Fruit fly (Drosophila melanogaster) whole organism, pupa: ENCODE data around the gene CG43367.

Source experiments
- CG10348 ChIP-seq: fragments of 200-800 bp; sonication (Bioruptor generic); IDR thresholded peaks from 2 replicates; pipeline ENCODE4 v1.3.6; 2022; ENCODE audit warnings: missing biosample characterization, missing genetic modification characterization
- CG12605 ChIP-seq: fragments of 200-800 bp; sonication (Bioruptor generic); IDR thresholded peaks from 2 replicates; pipeline ENCODE4 v1.3.6; 2022; ENCODE audit warnings: missing biosample characterization, missing genetic modification characterization
- CG13204 ChIP-seq: fragments of 200-800 bp; sonication (Bioruptor generic); optimal IDR thresholded peaks from 2 replicates; lab custom pipeline; 2018; ENCODE audit warnings: missing biosample characterization, mild to moderate bottlenecking, missing genetic modification characterization, moderate library complexity
- CG14655 ChIP-seq: fragments of 200-800 bp; sonication (Bioruptor generic); optimal IDR thresholded peaks from 3 replicates; lab custom pipeline; 2017; ENCODE audit warnings: mild to moderate bottlenecking, missing biosample characterization, missing genetic modification reagents, missing genetic modification characterization
- CG15710 ChIP-seq: fragments of 200-800 bp; sonication (Bioruptor generic); optimal IDR thresholded peaks from 2 replicates; lab custom pipeline; 2018; ENCODE audit warnings: missing biosample characterization, mild to moderate bottlenecking, missing genetic modification characterization, moderate library complexity
- CG17806 ChIP-seq: fragments of 200-800 bp; sonication (Bioruptor generic); optimal IDR thresholded peaks from 2 replicates; lab custom pipeline; 2018; ENCODE audit warnings: missing biosample characterization, mild to moderate bottlenecking, missing genetic modification characterization, moderate library complexity
- CG32121 ChIP-seq: fragments of 200-800 bp; sonication (Bioruptor generic); IDR thresholded peaks from 2 replicates; pipeline ENCODE4 v1.3.6; 2022; ENCODE audit warnings: missing biosample characterization, missing genetic modification characterization
- CG34367 ChIP-seq: fragments of 200-800 bp; sonication (Bioruptor generic); optimal IDR thresholded peaks from 2 replicates; lab custom pipeline; 2018; ENCODE audit warnings: missing biosample characterization, mild to moderate bottlenecking, missing genetic modification characterization
- CG4496 ChIP-seq: fragments of 200-800 bp; sonication (Bioruptor generic); IDR thresholded peaks from 3 replicates; pipeline ENCODE4 v1.3.6; 2022; ENCODE audit warnings: missing biosample characterization, missing genetic modification characterization
- CG8159 ChIP-seq: fragments of 200-800 bp; sonication (Bioruptor generic); optimal IDR thresholded peaks from 3 replicates; lab custom pipeline; 2018; ENCODE audit warnings: missing biosample characterization, mild to moderate bottlenecking, missing genetic modification characterization, moderate library complexity
- CG8301 ChIP-seq: fragments of 200-800 bp; sonication (Bioruptor generic); optimal IDR thresholded peaks from 2 replicates; lab custom pipeline; 2018; ENCODE audit warnings: missing biosample characterization, mild to moderate bottlenecking, missing genetic modification characterization
- CG9948 ChIP-seq: fragments of 200-800 bp; sonication (Bioruptor generic); optimal IDR thresholded peaks from 2 replicates; lab custom pipeline; 2018; ENCODE audit warnings: missing biosample characterization, mild to moderate bottlenecking, missing genetic modification characterization, moderate library complexity
- D1 ChIP-seq: fragments of 200-800 bp; sonication (Bioruptor generic); optimal IDR thresholded peaks from 2 replicates; lab custom pipeline; 2018; ENCODE audit warnings: missing biosample characterization, mild to moderate bottlenecking, missing genetic modification characterization, moderate library complexity
- EcR ChIP-seq: fragments of 200-800 bp; sonication (Bioruptor generic); optimal IDR thresholded peaks from 3 replicates; lab custom pipeline; 2019; ENCODE audit warnings: missing biosample characterization, missing genetic modification characterization, mild to moderate bottlenecking, moderate library complexity, missing genetic modification reagents
- Ets98B ChIP-seq: fragments of 200-800 bp; sonication (Bioruptor generic); IDR thresholded peaks from 2 replicates; pipeline ENCODE4 v1.3.6; 2022; ENCODE audit warnings: missing biosample characterization, missing genetic modification characterization
- Pif1A ChIP-seq: fragments of 200-800 bp; sonication (Bioruptor generic); optimal IDR thresholded peaks from 3 replicates; lab custom pipeline; 2016; ENCODE audit warnings: missing biosample characterization, missing genetic modification characterization
- Pif1B ChIP-seq: fragments of 200-800 bp; sonication (Bioruptor generic); optimal IDR thresholded peaks from 3 replicates; lab custom pipeline; 2016; ENCODE audit warnings: missing biosample characterization, missing genetic modification characterization
- Snoo ChIP-seq: fragments of 200-800 bp; sonication (Bioruptor generic); optimal IDR thresholded peaks from 3 replicates; lab custom pipeline; 2017; ENCODE audit warnings: missing biosample characterization, mild to moderate bottlenecking, missing genetic modification characterization, inconsistent platforms
- fd96Ca ChIP-seq: fragments of 200-800 bp; sonication (Bioruptor generic); IDR thresholded peaks from 3 replicates; pipeline ENCODE4 v1.3.6; 2022; ENCODE audit warnings: missing biosample characterization, missing genetic modification characterization
- gl ChIP-seq: fragments of 200-800 bp; sonication (Bioruptor generic); optimal IDR thresholded peaks from 2 replicates; lab custom pipeline; 2018; ENCODE audit warnings: missing biosample characterization, mild to moderate bottlenecking, missing genetic modification characterization
- rn ChIP-seq: fragments of 200-800 bp; sonication (Bioruptor generic); IDR thresholded peaks from 2 replicates; pipeline ENCODE4 v1.3.6; 2022; ENCODE audit warnings: missing biosample characterization, missing genetic modification characterization

The CG43367 gene

dm6 chr3L:4239442-4240322 is 45.9 kb downstream of the CG43367 start, which contains the start of gene Sqor:
Gene Sqor (plus strand): TSS chr3L:4240173.
- peak; percentile 95 for TF ChIP-seq CG8159
- TF ChIP-seq rn (GFP tag; lab: Robert Waterston, UW): peak; percentile 85
- TF ChIP-seq CG15710: peak; percentile 92
- TF ChIP-seq Snoo: peak; percentile 93
- TF ChIP-seq Ets98B (GFP tag; lab: Robert Waterston, UW): peak; percentile 93
- no peak for TF ChIP-seq Pif1B (GFP tag; lab: Kevin White, UChicago)
- TF ChIP-seq Pif1A (GFP tag; lab: Kevin White, UChicago): no peak
- peak; percentile 91 for TF ChIP-seq CG34367 (tag; lab: Kevin White, UChicago)
- peak; percentile 94 for TF ChIP-seq CG9948 (tag; lab: Kevin White, UChicago)
- peak; percentile 96 for TF ChIP-seq CG4496
- peak; percentile 98 for TF ChIP-seq CG8301 (tag; lab: Kevin White, UChicago)
- TF ChIP-seq fd96Ca: peak; percentile 97
- TF ChIP-seq CG12605 (GFP tag; lab: Robert Waterston, UW): peak; percentile 90
- peak; percentile 92 for TF ChIP-seq CG17806 (tag; lab: Kevin White, UChicago)
- TF ChIP-seq gl (tag; lab: Kevin White, UChicago): peak; percentile 82
- peak; percentile 85 for TF ChIP-seq D1 (tag; lab: Kevin White, UChicago)
- peak; percentile 93 for TF ChIP-seq CG32121
- no peak for TF ChIP-seq CG13204 (GFP tag; lab: Kevin White, UChicago)
- peak; percentile 82 for TF ChIP-seq CG10348 (GFP tag; lab: Robert Waterston, UW)
- peak; percentile 98 for TF ChIP-seq CG14655 (GFP tag; lab: Kevin White, UChicago)
- TF ChIP-seq EcR: peak; percentile 97

dm6 chr3L:4242428-4242827 is 48.6 kb downstream of the CG43367 start, which contains the start of gene pav:
Gene pav (plus strand): TSS chr3L:4242734.
- TF ChIP-seq Snoo (no peak), CG8301 (tag; lab: Kevin White, UChicago) (no peak), CG34367 (tag; lab: Kevin White, UChicago) (no peak), CG17806 (tag; lab: Kevin White, UChicago) (peak; percentile 18), CG12605 (GFP tag; lab: Robert Waterston, UW) (peak; percentile 41), CG13204 (GFP tag; lab: Kevin White, UChicago) (no peak), gl (tag; lab: Kevin White, UChicago) (no peak), D1 (tag; lab: Kevin White, UChicago) (no peak), CG32121 (peak; percentile 55; the same call in 1 of the 2 replicates), Ets98B (GFP tag; lab: Robert Waterston, UW) (peak; percentile 37; the same call in 1 of the 2 replicates), CG9948 (tag; lab: Kevin White, UChicago) (no peak), EcR (no peak), CG8159 (no peak), Pif1B (GFP tag; lab: Kevin White, UChicago) (no peak), CG15710 (peak; percentile 41), CG10348 (GFP tag; lab: Robert Waterston, UW) (no peak), rn (GFP tag; lab: Robert Waterston, UW) (no peak), CG4496 (peak; percentile 55; the same call in 1 of the 3 replicates), Pif1A (GFP tag; lab: Kevin White, UChicago) (no peak), fd96Ca (no peak), CG14655 (GFP tag; lab: Kevin White, UChicago) (no peak)
- TF ChIP-seq, all 21 proteins: peak for 6

- TF ChIP-seq fd96Ca (no peak), CG4496 (0 out of 3 replicates have a peak, but pooled peaks have one; percentile 28), D1 (tag; lab: Kevin White, UChicago) (no peak), EcR (peak; percentile 69), gl (tag; lab: Kevin White, UChicago) (peak; percentile 70), CG34367 (tag; lab: Kevin White, UChicago) (no peak)
Observed at dm6 chr3L:4252121-4252861, 58.5 kb downstream of the CG43367 start.

dm6 chr3L:4252862-4253610 is 59.2 kb downstream of the CG43367 start:
- TF ChIP-seq CG32121: no peak
- peak; percentile 29; the same call in 1 of the 3 replicates for TF ChIP-seq fd96Ca
- no peak for TF ChIP-seq CG14655 (GFP tag; lab: Kevin White, UChicago)
- TF ChIP-seq CG4496: peak; percentile 40; the same call in 1 of the 3 replicates
- peak; percentile 30 for TF ChIP-seq CG17806 (tag; lab: Kevin White, UChicago)
- peak; percentile 8 for TF ChIP-seq CG34367 (tag; lab: Kevin White, UChicago)
- TF ChIP-seq CG9948 (tag; lab: Kevin White, UChicago): peak; percentile 27
- no peak for TF ChIP-seq Pif1B (GFP tag; lab: Kevin White, UChicago)
- TF ChIP-seq EcR: peak; percentile 70
- no peak for TF ChIP-seq CG15710
